Fruit fly (Drosophila melanogaster): ENCODE results near the gene CG3862.

CG3862 gene

DNA sequence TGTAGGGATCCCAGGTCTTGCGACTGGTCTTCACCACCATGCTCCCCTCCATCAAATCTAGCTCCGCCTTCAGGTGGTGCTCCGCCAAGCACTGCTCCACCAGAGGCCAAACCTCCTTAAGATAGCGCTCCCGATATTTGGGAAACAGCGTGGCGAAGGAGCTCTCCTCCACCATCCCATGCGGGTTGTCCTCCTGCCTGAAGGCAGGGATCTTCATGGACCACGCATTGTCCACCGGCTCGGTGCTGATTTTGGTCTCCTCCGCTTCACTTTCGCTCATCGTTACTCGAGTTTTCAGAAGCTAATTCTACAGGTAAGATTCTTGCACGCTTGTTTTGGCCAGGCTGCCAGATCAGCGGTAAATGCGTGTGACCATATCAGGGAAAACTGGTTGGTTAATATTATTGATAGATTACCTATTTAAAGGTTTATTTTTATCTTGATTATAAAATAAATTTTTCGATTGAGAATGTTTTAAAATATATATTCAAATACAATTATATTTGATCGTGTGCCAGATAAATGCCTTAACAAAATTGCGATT lies 43.9 kb upstream of the CG3862 start, which contains the start of gene dbe:
Gene dbe, minus strand, starts transcription at position 361 of the 544 bp plus-strand sequence.
- no peak for TF ChIP-seq pan (optimal IDR thresholded peaks at IDR 0.05)
- peak; percentile 38 for TF ChIP-seq HLH106 (tag; optimal IDR thresholded peaks at IDR 0.05)
- TF ChIP-seq Hr83 (GFP tag; optimal IDR thresholded peaks at IDR 0.05; ENCODE audit: poor library complexity, severe bottlenecking), result peak; percentile 19
- peak; percentile 25 for TF ChIP-seq Sp1 (GFP tag; optimal IDR thresholded peaks at IDR 0.05)
- TF ChIP-seq foxo (GFP tag; optimal IDR thresholded peaks at IDR 0.05), result peak in 1 of 2 experiments; percentile 56

DNA sequence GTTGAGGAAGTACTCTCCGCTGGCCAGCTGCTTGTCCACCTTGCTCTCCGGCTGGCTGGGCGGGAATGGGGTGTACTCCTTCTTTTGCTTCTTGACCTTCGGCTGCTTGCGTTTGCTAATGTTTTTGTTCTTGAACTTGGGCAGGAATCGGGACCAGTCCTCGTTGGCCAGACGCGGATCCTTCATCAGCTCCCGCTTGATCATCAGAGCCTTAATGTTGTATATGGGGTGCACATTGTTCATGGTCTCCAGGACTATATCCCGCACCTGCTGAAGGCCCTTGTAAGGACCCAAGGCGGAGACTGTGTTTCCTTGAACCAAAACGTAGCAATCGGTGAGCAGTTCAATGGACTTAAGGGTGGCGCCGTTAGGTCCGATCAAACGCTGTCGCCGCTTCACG lies 43.3 kb upstream of the CG3862 start:
- TF ChIP-seq ey (GFP tag; optimal IDR thresholded peaks at IDR 0.05) (no peak), Hr83 (GFP tag; optimal IDR thresholded peaks at IDR 0.05; ENCODE audit: poor library complexity, severe bottlenecking) (no peak), OdsH (GFP tag; optimal IDR thresholded peaks at IDR 0.05) (no peak), Abd-B (GFP tag; optimal IDR thresholded peaks at IDR 0.05) (no peak), N (GFP tag; optimal IDR thresholded peaks at IDR 0.05) (no peak), h (GFP tag; optimal IDR thresholded peaks at IDR 0.05) (no peak), Vsx2 (GFP tag; optimal IDR thresholded peaks at IDR 0.05; ENCODE audit: partially characterized antibody) (no peak), pan (optimal IDR thresholded peaks at IDR 0.05) (no peak)

DNA sequence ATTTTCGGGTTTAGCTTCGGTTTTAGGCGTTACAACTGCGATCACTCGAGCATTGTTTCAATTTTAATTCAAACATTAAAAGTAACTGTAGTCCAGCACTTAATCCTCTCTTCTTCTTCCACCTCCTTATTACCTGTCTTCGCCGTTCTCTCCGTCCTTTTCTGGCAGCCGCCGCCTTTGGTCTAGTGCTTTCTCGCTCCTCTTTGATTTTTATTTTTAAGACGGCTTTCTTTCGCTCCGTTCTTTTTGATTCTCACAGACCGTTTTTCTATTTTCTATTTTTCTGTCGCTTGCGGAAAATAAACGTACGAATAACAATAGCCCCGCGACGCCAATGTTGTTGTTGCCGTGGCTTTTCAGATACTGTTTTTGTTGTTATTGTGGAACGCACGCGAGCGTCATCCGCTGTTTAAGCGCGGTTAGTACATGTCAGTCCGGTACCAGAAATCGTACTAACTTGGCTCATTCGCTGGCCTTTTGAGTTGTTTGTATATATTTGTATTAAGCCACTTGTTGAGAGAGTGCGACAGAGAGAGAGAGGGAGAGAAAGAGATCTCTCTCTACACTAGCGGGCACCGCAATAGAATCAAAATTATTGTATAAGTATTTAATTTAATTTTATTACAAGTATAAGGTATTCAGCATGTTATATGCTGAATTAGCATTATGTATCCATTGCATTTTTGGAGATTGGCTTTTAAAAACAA lies 42.4 kb upstream of the CG3862 start, which contains the start of gene aru:
Gene aru, minus strand, starts transcription at position 456 of the 707 bp plus-strand sequence.
- TF ChIP-seq rgr (GFP tag; optimal IDR thresholded peaks at IDR 0.05) (peak; percentile 2), Dif (GFP tag; optimal IDR thresholded peaks at IDR 0.05; ENCODE audit: partially characterized antibody) (peak; percentile 82), psq (GFP tag; optimal IDR thresholded peaks at IDR 0.05) (peak; percentile 38), dl (GFP tag; optimal IDR thresholded peaks at IDR 0.05; ENCODE audit: insufficient read depth in 1 of 2, partially characterized antibody in 2 of 2) (peak in 1 of 2 experiments; percentile 56), h (GFP tag; optimal IDR thresholded peaks at IDR 0.05) (peak; percentile 48), Hnf4 (GFP tag; optimal IDR thresholded peaks at IDR 0.05) (peak; percentile 43), pan (optimal IDR thresholded peaks at IDR 0.05) (no peak), fru (GFP tag; optimal IDR thresholded peaks at IDR 0.05) (peak; percentile 68), CrebA (GFP tag; optimal IDR thresholded peaks at IDR 0.05; ENCODE audit: borderline replicate concordance) (no peak), Myc (optimal IDR thresholded peaks at IDR 0.05) (no peak), jim (GFP tag; optimal IDR thresholded peaks at IDR 0.05) (no peak), HLH106 (tag; optimal IDR thresholded peaks at IDR 0.05) (peak; percentile 43), sage (GFP tag; optimal IDR thresholded peaks at IDR 0.05) (peak; percentile 21), woc (GFP tag; optimal IDR thresholded peaks at IDR 0.05) (peak; percentile 36), Rel (GFP tag; optimal IDR thresholded peaks at IDR 0.05) (no peak), Rel (tag; optimal IDR thresholded peaks at IDR 0.05) (peak; percentile 6), Hr83 (GFP tag; optimal IDR thresholded peaks at IDR 0.05; ENCODE audit: poor library complexity, severe bottlenecking) (peak; percentile 19), Sp1 (GFP tag; optimal IDR thresholded peaks at IDR 0.05) (peak; percentile 30), brk (GFP tag; optimal IDR thresholded peaks at IDR 0.05) (peak; percentile 37)

DNA sequence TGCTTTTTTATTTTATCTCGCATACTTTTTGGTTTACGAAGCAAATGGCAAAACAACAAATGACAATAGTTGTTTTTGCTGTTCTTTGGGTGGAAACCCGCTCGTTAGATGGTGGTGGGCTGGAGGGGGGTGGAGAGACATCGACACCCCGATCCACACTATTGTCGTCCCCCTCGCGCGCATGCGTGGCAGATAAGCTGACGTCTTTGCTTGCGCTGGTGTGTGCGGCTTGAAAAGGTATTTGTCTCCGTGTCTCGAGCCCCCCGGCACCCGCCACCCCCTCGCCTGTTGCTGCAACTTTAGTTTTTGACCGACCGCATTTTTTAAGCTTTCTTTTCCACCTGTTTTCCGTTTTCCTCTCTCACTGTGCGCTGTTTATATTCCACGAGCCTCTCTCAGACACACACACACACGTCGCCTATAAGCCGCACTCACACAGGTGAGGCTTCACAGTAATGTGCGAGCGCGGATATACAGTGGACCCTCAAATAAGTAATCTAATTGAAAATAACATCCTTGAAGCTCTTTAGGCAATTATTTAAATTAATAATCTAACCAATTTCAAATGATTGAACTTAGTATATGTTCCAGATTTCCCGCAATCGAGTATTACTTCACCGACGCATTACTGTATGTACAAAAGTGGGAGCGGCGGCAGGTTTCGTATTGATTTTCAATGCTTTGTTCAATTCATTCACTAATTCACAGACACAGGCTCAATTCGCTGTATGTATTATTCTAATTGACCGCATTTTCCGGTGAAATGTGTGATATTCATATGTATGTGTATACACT lies 41.5 kb upstream of the CG3862 start:
- TF ChIP-seq dl (GFP tag; optimal IDR thresholded peaks at IDR 0.05; ENCODE audit: insufficient read depth in 1 of 2, partially characterized antibody in 2 of 2) (no peak), Sp1 (GFP tag; optimal IDR thresholded peaks at IDR 0.05) (peak; percentile 95), Hr78 (GFP tag; optimal IDR thresholded peaks at IDR 0.05) (no peak), Vsx2 (GFP tag; optimal IDR thresholded peaks at IDR 0.05; ENCODE audit: partially characterized antibody) (no peak), jim (GFP tag; optimal IDR thresholded peaks at IDR 0.05) (peak; percentile 62), N (GFP tag; optimal IDR thresholded peaks at IDR 0.05) (no peak), Mio (GFP tag; optimal IDR thresholded peaks at IDR 0.05) (peak; percentile 74), Dfd (GFP tag; optimal IDR thresholded peaks at IDR 0.05) (peak; percentile 43), psq (GFP tag; optimal IDR thresholded peaks at IDR 0.05) (peak; percentile 91), woc (GFP tag; optimal IDR thresholded peaks at IDR 0.05) (peak; percentile 94), br (GFP tag; optimal IDR thresholded peaks at IDR 0.05) (peak; percentile 97), foxo (GFP tag; optimal IDR thresholded peaks at IDR 0.05) (peak; percentile 83 to 97), OdsH (GFP tag; optimal IDR thresholded peaks at IDR 0.05) (peak; percentile 96), pan (optimal IDR thresholded peaks at IDR 0.05) (no peak), ey (GFP tag; optimal IDR thresholded peaks at IDR 0.05) (peak; percentile 98), sv (GFP tag; optimal IDR thresholded peaks at IDR 0.05) (peak; percentile 92), CG32264 (GFP tag; optimal IDR thresholded peaks at IDR 0.05) (peak; percentile 95), usp (GFP tag; optimal IDR thresholded peaks at IDR 0.05) (no peak), rgr (GFP tag; optimal IDR thresholded peaks at IDR 0.05) (peak; percentile 97), Hr83 (GFP tag; optimal IDR thresholded peaks at IDR 0.05; ENCODE audit: poor library complexity, severe bottlenecking) (peak; percentile 75), GATAd (GFP tag; optimal IDR thresholded peaks at IDR 0.05) (peak; percentile 86), fru (GFP tag; optimal IDR thresholded peaks at IDR 0.05) (peak; percentile 99), Hnf4 (GFP tag; optimal IDR thresholded peaks at IDR 0.05) (peak; percentile 97), Dif (GFP tag; optimal IDR thresholded peaks at IDR 0.05; ENCODE audit: partially characterized antibody) (no peak), dmrt93B (GFP tag; optimal IDR thresholded peaks at IDR 0.05) (peak; percentile 92), lola (GFP tag; optimal IDR thresholded peaks at IDR 0.05) (no peak), h (GFP tag; optimal IDR thresholded peaks at IDR 0.05) (peak; percentile 98), sage (GFP tag; optimal IDR thresholded peaks at IDR 0.05) (peak; percentile 97), tai (GFP tag; optimal IDR thresholded peaks at IDR 0.05) (peak; percentile 95), brk (GFP tag; optimal IDR thresholded peaks at IDR 0.05) (peak; percentile 92), CrebA (GFP tag; optimal IDR thresholded peaks at IDR 0.05; ENCODE audit: borderline replicate concordance) (peak; percentile 75)

Data from whole organism, wandering third instar larva.